Worm (Caenorhabditis elegans) whole organism, L4/young adult: Measurements from ENCODE around the gene cyp-31A2.

Experiments used
- W03F9.2 ChIP-seq: fragments of 150-350 bp; optimal IDR thresholded peaks from 2 replicates; lab custom pipeline; 2014; ENCODE audit warnings: missing biosample characterization, missing genetic modification characterization
- dao-5 ChIP-seq: sonication (generic microtip); optimal IDR thresholded peaks from 2 replicates; lab custom pipeline; 2016; ENCODE audit warnings: missing genotype, missing genetic modification characterization, moderate library complexity, missing compliant biosample characterization
- him-1 ChIP-seq: sonication (generic microtip); optimal IDR thresholded peaks from 2 replicates; lab custom pipeline; 2016; ENCODE audit warnings: missing genotype, missing genetic modification reagents, missing genetic modification characterization, missing compliant biosample characterization

DNA sequence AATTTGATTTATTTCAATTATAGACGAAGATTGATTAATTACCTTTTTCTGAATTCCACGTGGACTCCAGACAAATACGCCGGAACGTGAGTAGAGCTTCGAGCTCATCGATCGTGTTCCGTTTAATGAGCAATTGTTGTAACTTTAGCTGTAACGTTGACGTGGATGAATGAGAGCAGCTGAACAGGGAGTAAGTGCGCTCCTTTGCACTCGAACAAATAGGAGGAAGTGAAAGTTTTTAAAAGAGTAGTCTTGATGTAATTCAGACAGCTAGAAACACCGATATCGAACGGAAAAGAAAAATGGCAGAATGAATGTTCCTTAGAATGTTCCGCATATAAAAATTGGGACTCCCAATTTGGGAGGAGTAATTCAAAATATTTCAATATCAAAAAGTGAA is 32.1 kb upstream of the cyp-31A2 start, which contains the start of gene sec-31:
- no peak for TF ChIP-seq him-1 (tag; lab: Kevin White, UChicago)
- TF ChIP-seq dao-5 (tag; lab: Kevin White, UChicago) = no peak
- TF ChIP-seq W03F9.2 = no peak
